In the genomic region with DNA sequence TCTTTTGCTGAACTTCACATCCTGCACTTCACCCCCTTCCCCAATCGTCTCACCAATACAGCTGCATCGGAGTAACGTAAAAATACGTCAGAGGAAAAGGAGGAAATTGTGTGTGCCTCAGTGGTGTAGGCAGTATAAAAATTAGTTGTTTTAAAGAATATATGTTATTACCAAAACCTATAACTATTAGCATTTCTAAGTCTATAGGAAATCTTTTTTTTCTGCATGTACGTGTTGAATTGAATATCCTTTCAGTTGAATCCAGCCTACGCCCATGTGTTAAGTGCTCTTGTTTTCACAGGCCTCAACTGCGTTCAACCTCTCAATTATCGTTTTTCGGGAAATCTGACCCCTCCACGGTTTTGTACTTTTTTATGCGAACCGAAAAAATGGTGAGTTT, we compare ENCODE assay signal across 2 fruit fly cellular contexts.
A peak's percentile ranks its signal among the peaks of the same experiment; 100 is the strongest.
TF ChIP-seq lines count a peak whose summit lies in the region.

No protein-coding gene starts in this region.

- no peak for TF ChIP-seq CTCF in whole organism, embryonic (GFP tag; optimal IDR thresholded peaks at IDR 0.05; lab: Kevin White, UChicago)

TF ChIP-seq in whole organism, embryonic, 481 proteins besides CTCF, POLR2A, EP300 and RAD21:
- no peak for TF ChIP-seq klu (GFP tag; IDR thresholded peaks at IDR 0.05; lab: Robert Waterston, UW)
- TF ChIP-seq sens (GFP tag; lab: Kevin White, UChicago) = peak; percentile 62
- TF ChIP-seq prd (optimal IDR thresholded peaks at IDR 0.05; lab: Kevin White, UChicago) = no peak
- peak; percentile 61; the same call in 2 of the 3 replicates for TF ChIP-seq prd (GFP tag; IDR thresholded peaks at IDR 0.05; lab: Robert Waterston, UW)
- peak; percentile 22 for TF ChIP-seq dmrt11E (tag; optimal IDR thresholded peaks at IDR 0.05; lab: Kevin White, UChicago)
- peak; percentile 9; the same call in 1 of the 2 replicates for TF ChIP-seq Xrp1 (GFP tag; IDR thresholded peaks at IDR 0.05; lab: Robert Waterston, UW)
- TF ChIP-seq Hr51 (GFP tag; optimal IDR thresholded peaks at IDR 0.05; lab: Kevin White, UChicago) = no peak
- TF ChIP-seq CG17802 (tag; optimal IDR thresholded peaks at IDR 0.05; lab: Kevin White, UChicago) = peak; percentile 34

TF ChIP-seq in whole organism, prepupa, 60 proteins besides CTCF, POLR2A, EP300 and RAD21:
- TF ChIP-seq achi (GFP tag; optimal IDR thresholded peaks at IDR 0.05; lab: Kevin White, UChicago) (no peak), svp (GFP tag; lab: Kevin White, UChicago) (peak; percentile 51), Blimp-1 (GFP tag; optimal IDR thresholded peaks at IDR 0.05; lab: Kevin White, UChicago) (no peak)
TF ChIP-seq in whole organism, prepupa: peak in this region for 1.
